Fruit fly (Drosophila melanogaster): ENCODE data around the gene trx.

Gene trx

DNA sequence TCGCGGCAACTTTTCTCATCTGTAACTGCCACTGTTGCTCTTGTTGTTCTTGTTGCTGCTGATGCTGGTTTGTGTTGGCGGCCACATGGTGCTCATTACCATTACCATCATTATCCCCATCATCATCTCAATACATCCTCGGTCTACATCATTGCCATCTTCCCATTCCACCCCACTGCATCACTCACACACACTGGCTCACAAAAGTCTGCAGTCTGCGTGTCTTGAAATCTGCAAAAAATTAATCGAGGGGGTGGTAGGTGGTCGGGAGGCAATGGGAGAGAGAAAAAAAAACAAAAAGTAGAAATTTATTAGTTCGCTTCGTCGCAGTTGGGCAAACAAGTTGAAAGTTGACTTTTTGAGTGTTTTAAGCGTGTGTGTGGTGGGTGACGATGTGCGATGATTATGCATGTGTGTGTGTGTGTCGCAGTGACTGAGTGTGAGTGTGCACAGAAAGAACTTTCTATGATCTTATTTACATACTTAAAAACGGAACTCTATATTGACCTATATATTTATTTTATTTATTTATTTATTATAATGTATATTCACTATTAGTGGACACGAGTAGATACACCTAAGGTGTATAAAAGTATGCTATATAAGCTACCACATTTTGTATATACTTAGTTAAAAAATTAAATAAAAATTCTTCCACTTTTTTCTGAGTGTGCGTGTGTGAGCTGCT, 7.2 kb downstream of the trx start:
- TF ChIP-seq psq (optimal IDR thresholded peaks at IDR 0.05) = no peak

DNA sequence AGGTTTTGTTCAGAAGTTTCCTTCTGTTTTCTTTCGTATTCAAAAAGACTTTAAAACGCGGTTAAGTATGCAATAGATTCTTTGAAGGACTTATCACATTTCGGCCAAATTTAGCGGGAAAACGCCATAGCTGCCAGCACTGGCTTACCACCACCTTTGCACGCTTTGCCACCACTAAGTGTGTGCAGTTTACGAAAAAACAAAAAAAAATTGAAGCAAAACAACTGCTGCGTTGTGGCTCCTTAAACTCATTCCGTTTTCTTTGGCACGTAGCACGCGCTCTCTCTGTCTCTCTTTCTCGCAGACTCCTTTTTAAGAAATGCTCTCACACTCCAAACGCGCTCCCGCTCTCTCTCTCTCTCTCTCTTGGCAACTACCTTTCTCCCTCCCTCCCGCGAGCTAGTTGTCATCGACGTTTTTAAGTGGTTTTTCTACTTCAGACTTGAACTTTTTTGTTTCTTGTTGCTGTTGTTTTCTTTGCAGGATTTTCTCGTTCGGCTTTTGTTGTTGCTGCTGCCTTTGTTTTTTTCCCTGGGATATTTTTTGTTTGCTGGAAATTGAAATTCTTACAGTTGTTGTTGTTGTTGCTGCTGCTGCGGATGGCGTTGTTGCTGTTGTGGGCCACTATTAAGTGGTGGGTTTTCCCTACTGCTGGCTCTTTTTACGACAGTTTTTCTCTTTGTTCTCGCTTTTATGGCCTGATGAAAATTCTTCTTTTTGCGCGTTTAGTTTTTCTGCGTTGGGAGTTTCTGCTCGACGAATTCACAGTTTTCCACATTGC, 8.0 kb downstream of the trx start:
- TF ChIP-seq Dll (optimal IDR thresholded peaks at IDR 0.05) (peak; percentile 67), psq (optimal IDR thresholded peaks at IDR 0.05) (no peak)

DNA sequence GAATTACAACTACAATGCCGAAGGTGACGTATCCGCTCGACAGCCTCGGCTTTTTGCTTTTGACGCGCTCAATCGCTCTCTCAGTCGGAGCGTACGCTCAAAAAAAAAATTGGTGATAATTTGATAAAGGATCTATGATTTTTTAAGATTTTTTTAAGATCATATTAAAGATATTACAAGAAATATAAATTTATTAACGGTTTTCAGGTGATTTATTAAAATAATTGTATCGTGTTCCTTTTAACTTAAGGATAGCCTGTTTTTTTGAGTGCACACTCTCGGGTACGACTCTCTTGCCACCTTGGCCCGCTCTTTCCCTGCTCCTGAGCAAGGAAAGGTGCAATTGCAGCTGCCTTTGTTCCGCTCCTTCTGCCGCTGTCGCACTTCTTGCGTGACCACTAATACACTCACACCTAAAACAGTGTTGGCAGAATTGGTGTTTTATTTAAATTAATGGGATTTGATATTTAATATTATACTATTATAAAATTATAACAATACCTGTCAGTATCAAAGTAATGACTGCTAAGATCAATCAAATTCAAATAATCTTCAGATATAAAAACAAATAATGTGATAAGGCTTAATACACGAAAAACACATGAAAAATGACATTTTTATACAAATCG, 8.7 kb downstream of the trx start:
- no peak for TF ChIP-seq Dll (optimal IDR thresholded peaks at IDR 0.05)
- no peak for TF ChIP-seq pan (optimal IDR thresholded peaks at IDR 0.05)
- no peak for TF ChIP-seq EcR (GFP tag; optimal IDR thresholded peaks at IDR 0.05)
- TF ChIP-seq usp (GFP tag; optimal IDR thresholded peaks at IDR 0.05) = no peak
- no peak for TF ChIP-seq psq (optimal IDR thresholded peaks at IDR 0.05)
- TF ChIP-seq CG8478 (optimal IDR thresholded peaks at IDR 0.05) = no peak

DNA sequence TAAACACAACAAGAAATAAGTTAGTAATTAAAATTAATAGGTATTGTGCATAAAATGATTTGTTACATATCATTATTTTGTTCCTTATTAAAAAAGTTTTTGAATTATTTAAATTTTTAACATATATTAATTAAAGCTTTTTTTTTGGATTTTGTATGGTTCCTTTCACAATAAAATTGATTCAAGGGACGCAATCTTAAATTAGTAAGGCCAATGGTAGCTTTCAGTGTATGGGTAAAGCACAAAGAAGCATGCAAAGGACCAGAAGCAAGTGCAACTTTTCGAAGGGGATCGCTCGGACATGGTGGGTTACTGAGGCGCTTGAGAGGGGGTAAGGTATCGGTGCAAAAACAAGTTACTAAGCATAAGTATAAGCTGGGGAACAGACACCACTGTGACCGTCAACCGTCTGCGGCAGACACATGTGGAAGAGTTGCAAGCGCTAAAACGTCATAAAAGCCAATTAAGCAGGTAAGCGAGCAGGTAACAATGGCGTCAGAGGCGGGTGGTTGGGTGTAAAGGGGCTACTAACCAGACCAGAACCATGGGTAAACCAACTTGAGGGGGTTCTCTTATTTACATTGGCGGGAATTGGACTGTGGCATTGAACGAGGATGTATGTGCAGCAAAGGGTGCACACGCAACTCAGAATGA, 11.1 kb downstream of the trx start:
- no peak for TF ChIP-seq usp (GFP tag; optimal IDR thresholded peaks at IDR 0.05)
- TF ChIP-seq EcR (GFP tag; optimal IDR thresholded peaks at IDR 0.05) = no peak
- peak; percentile 56 for TF ChIP-seq Dll (optimal IDR thresholded peaks at IDR 0.05)
- no peak for TF ChIP-seq CG8478 (optimal IDR thresholded peaks at IDR 0.05)

- no peak for TF ChIP-seq pan (optimal IDR thresholded peaks at IDR 0.05)
- TF ChIP-seq usp (GFP tag; optimal IDR thresholded peaks at IDR 0.05) = no peak
- TF ChIP-seq Dll (optimal IDR thresholded peaks at IDR 0.05) = no peak
- no peak for TF ChIP-seq EcR (GFP tag; optimal IDR thresholded peaks at IDR 0.05)
- no peak for TF ChIP-seq CG8478 (optimal IDR thresholded peaks at IDR 0.05)
- no peak for TF ChIP-seq psq (optimal IDR thresholded peaks at IDR 0.05)
Measured at dm6 chr3R:14262087-14262486, 24.6 kb downstream of the trx start, which contains the start of the genes CG14839 and CG14841. Gene CG14839 (plus strand): TSS chr3R:14262387. Gene CG14841 (minus strand): TSS chr3R:14262418.

dm6 chr3R:14261113-14261512, 25.6 kb downstream of the trx start, which contains the start of gene CG14840:
Gene CG14840 (minus strand): TSS chr3R:14261213.
- TF ChIP-seq CG8478 (optimal IDR thresholded peaks at IDR 0.05) = no peak
- no peak for TF ChIP-seq EcR (GFP tag; optimal IDR thresholded peaks at IDR 0.05)
- TF ChIP-seq pan (optimal IDR thresholded peaks at IDR 0.05) = no peak
- no peak for TF ChIP-seq psq (optimal IDR thresholded peaks at IDR 0.05)
- no peak for TF ChIP-seq usp (GFP tag; optimal IDR thresholded peaks at IDR 0.05)
- no peak for TF ChIP-seq Dll (optimal IDR thresholded peaks at IDR 0.05)

- TF ChIP-seq psq (optimal IDR thresholded peaks at IDR 0.05) = no peak
Measured at dm6 chr3R:14259821-14260220, 26.9 kb downstream of the trx start, which contains the start of gene MetRS-m. Gene MetRS-m (minus strand): TSS chr3R:14259991.

DNA sequence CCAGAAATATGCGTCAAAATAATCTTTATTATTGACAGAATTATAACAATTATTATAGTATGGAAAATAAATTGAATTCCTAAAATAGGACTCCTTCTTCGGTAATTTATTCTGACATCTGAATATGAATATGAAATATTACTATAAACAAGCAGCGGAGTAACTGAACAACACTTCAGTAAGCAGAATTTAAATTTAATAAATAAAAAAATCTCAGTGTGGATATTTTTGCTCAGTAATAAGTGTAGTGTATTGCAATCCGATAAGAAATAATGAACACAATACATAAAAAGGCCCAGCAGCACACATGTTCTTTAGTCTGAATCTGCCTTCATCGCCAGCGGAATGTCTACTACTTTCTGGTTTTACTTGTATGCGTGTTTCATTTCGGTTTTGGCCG, 30.9 kb downstream of the trx start, which contains the start of gene CG43179:
TSS of gene CG43179 (plus strand) at position 301 of the 400 bp plus-strand sequence.
- TF ChIP-seq usp (GFP tag; optimal IDR thresholded peaks at IDR 0.05) (no peak), CG8478 (optimal IDR thresholded peaks at IDR 0.05) (no peak), psq (optimal IDR thresholded peaks at IDR 0.05) (no peak)

DNA sequence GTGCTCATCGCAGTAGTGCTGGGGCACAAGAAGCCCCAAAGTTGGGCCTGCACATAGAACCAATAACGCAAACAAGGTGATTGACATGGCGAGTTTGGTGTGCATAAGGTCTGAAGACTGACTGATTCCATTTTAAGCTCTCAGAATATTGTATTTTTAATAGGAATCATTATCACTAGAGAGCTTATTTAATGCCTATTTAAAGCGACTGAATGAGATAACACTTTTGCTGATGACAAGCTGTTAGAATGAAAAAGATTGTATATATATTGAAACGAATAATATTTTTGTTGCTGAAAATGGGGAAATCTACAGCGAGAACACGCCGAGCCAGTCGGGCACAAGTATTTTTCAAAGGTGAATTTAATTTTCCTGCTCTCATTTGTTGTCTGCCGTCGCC, 41.3 kb downstream of the trx start, which contains the start of gene CG9616:
TSS of gene CG9616 (minus strand) at position 101 of the 400 bp plus-strand sequence.
- TF ChIP-seq EcR (GFP tag; optimal IDR thresholded peaks at IDR 0.05) (no peak), usp (GFP tag; optimal IDR thresholded peaks at IDR 0.05) (no peak), Dll (optimal IDR thresholded peaks at IDR 0.05) (no peak), psq (optimal IDR thresholded peaks at IDR 0.05) (no peak), pan (optimal IDR thresholded peaks at IDR 0.05) (no peak), CG8478 (optimal IDR thresholded peaks at IDR 0.05) (no peak)

DNA sequence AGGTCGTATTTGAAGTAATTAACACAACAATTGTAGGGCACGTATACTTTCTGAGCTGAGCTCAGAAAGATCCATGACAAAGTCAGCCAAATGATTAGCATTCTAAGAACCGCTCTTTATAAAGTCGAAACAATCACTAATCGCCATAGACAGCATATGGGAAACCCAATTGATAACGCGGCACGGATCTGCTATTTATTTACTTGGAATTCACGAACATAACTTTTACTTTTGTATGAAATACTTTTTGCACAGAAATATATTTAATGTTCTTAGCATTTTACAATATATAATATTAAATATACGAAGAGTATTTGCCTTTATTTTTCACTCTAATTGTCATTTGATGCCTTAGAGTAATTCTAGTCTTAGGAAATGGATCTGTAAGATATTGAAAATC, 42.1 kb downstream of the trx start, which contains the start of gene CG43291:
TSS of gene CG43291 (minus strand) at position 101 of the 400 bp plus-strand sequence.
- no peak for TF ChIP-seq CG8478 (optimal IDR thresholded peaks at IDR 0.05)

dm6 chr3R:14229045-14229444, 57.7 kb downstream of the trx start, which contains the start of gene CG9624:
Gene CG9624 (minus strand): TSS chr3R:14229145.
- TF ChIP-seq pan (optimal IDR thresholded peaks at IDR 0.05) (no peak), psq (optimal IDR thresholded peaks at IDR 0.05) (no peak), CG8478 (optimal IDR thresholded peaks at IDR 0.05) (no peak), Dll (optimal IDR thresholded peaks at IDR 0.05) (no peak)

dm6 chr3R:14226662-14227061, 60.0 kb downstream of the trx start, which contains the start of gene CG9631:
Gene CG9631 (minus strand): TSS chr3R:14226762.
- no peak for TF ChIP-seq pan (optimal IDR thresholded peaks at IDR 0.05)
- no peak for TF ChIP-seq Dll (optimal IDR thresholded peaks at IDR 0.05)
- no peak for TF ChIP-seq CG8478 (optimal IDR thresholded peaks at IDR 0.05)
- TF ChIP-seq psq (optimal IDR thresholded peaks at IDR 0.05) = no peak
- no peak for TF ChIP-seq usp (GFP tag; optimal IDR thresholded peaks at IDR 0.05)
- no peak for TF ChIP-seq EcR (GFP tag; optimal IDR thresholded peaks at IDR 0.05)

Measured in whole organism.